Worm (Caenorhabditis elegans) whole organism, young adult: Measurements from ENCODE around the gene nhr-267.

ENCODE experiments used
- Y95B8A.8 ChIP-seq: fragments of 200-800 bp; sonication (Bioruptor generic); IDR thresholded peaks from 2 replicates; pipeline ENCODE4 v1.3.6; 2022; ENCODE audit warnings: missing genetic modification reagents, missing genetic modification characterization, missing compliant biosample characterization
- ztf-6 ChIP-seq: fragments of 200-800 bp; sonication (Bioruptor generic); IDR thresholded peaks from 2 replicates; pipeline ENCODE4 v1.3.6; 2022; ENCODE audit warnings: missing genetic modification reagents, missing genetic modification characterization, missing compliant biosample characterization

DNA sequence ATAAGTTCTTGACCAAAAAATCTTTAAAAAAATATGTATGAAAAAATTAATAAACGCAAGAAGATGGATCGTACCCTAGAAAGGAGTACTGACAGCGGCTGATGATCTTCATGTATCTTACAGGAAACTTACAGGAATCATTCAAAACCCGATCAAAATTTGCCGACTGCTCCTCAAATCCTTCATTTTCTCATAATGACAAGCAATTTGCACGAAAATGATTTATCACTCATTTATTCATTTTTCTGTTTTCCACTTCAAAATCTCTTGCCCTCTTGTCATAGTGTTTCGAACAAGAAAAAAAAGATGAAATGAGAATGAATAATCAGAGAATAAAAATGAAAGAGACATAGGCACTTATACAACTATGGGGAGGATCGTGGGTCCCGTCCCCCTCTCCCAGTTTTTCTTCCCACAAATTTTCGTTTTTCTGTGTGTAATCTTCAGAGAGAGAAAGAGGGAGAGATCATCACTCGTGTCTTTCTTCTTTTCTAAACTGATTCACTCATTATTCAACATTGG lies 12.1 kb downstream of the nhr-267 start, which contains the start of gene nmy-3:
- TF ChIP-seq Y95B8A.8 (GFP tag; lab: Robert Waterston, UW): no peak
- no peak for TF ChIP-seq ztf-6
